Worm (Caenorhabditis elegans) whole organism, L2 larva: ENCODE measurements around the gene T21E8.6.

Experiments
- C34F6.9 ChIP-seq: fragments of 150-350 bp; optimal IDR thresholded peaks from 2 replicates; lab custom pipeline; 2014; ENCODE audit warnings: missing biosample characterization, missing genetic modification characterization
- F13H6.1 ChIP-seq: sonication (generic microtip); optimal IDR thresholded peaks from 2 replicates; lab custom pipeline; 2016; ENCODE audit warnings: missing genetic modification characterization, missing compliant biosample characterization
- R02D3.7 ChIP-seq: fragments of 150-350 bp; optimal IDR thresholded peaks from 2 replicates; lab custom pipeline; 2014; ENCODE audit warnings: missing biosample characterization, missing genetic modification characterization
- Y55F3AM.14 ChIP-seq: fragments of 200-800 bp; sonication (Bioruptor generic); optimal IDR thresholded peaks from 2 replicates; lab custom pipeline; 2018; ENCODE audit warnings: mild to moderate bottlenecking, missing genetic modification characterization, missing compliant biosample characterization
- aly-2 ChIP-seq: fragments of 150-350 bp; optimal IDR thresholded peaks from 2 replicates; lab custom pipeline; 2014; ENCODE audit warnings: missing biosample characterization, missing genetic modification characterization
- ama-1 ChIP-seq: fragments of 150-350 bp; optimal IDR thresholded peaks from 2 replicates; lab custom pipeline; 2018; ENCODE audit warnings: inconsistent platforms
- blmp-1 ChIP-seq: sonication (generic microtip); optimal IDR thresholded peaks from 2 replicates; lab custom pipeline; 2017; ENCODE audit warnings: missing genetic modification characterization, mild to moderate bottlenecking, missing compliant biosample characterization, antibody characterized with exemption, moderate library complexity; ENCODE audit not compliant: insufficient read depth
- ceh-82 ChIP-seq: fragments of 150-350 bp; optimal IDR thresholded peaks from 2 replicates; lab custom pipeline; 2014; ENCODE audit warnings: missing biosample characterization, missing genetic modification characterization
- dmd-4 ChIP-seq: sonication (generic microtip); optimal IDR thresholded peaks from 2 replicates; lab custom pipeline; 2017; ENCODE audit warnings: missing biosample characterization, missing genetic modification characterization
- elt-1 ChIP-seq: fragments of 150-350 bp; optimal IDR thresholded peaks from 2 replicates; lab custom pipeline; 2014; ENCODE audit warnings: missing biosample characterization, missing genetic modification characterization
- elt-3 ChIP-seq: sonication (generic microtip); optimal IDR thresholded peaks from 2 replicates; lab custom pipeline; 2017; ENCODE audit warnings: missing biosample characterization, missing genetic modification characterization
- fos-1 ChIP-seq: fragments of 150-350 bp; optimal IDR thresholded peaks from 2 replicates; lab custom pipeline; 2014; ENCODE audit warnings: missing biosample characterization, missing genetic modification characterization
- gmeb-1 ChIP-seq: fragments of 150-350 bp; optimal IDR thresholded peaks from 2 replicates; lab custom pipeline; 2014; ENCODE audit warnings: missing biosample characterization, missing genetic modification characterization
- lin-11 ChIP-seq: fragments of 150-350 bp; sonication (generic microtip); optimal IDR thresholded peaks from 2 replicates; lab custom pipeline; 2014; ENCODE audit warnings: missing biosample characterization, missing genetic modification characterization, inconsistent platforms, mixed read lengths
- lin-13 ChIP-seq: fragments of 150-350 bp; optimal IDR thresholded peaks from 2 replicates; lab custom pipeline; 2014; ENCODE audit warnings: missing biosample characterization, missing genetic modification reagents, missing genetic modification characterization
- lin-39 ChIP-seq: fragments of 150-350 bp; optimal IDR thresholded peaks from 2 replicates; lab custom pipeline; 2014; ENCODE audit warnings: missing biosample characterization, missing genetic modification reagents, missing genetic modification characterization
- lsy-2 ChIP-seq, 2 experiments: fragments of 150-350 bp in 1 of 2; sonication (generic microtip) in 1 of 2; optimal IDR thresholded peaks; 2 replicates each; lab custom pipeline; 2014 to 2017; ENCODE audit warnings: missing biosample characterization in 2 of 2, missing genetic modification characterization in 2 of 2
- mab-5 ChIP-seq: fragments of 150-350 bp; optimal IDR thresholded peaks from 2 replicates; lab custom pipeline; 2014; ENCODE audit warnings: missing biosample characterization, missing genetic modification characterization
- mbf-1 ChIP-seq: sonication (generic microtip); optimal IDR thresholded peaks from 2 replicates; lab custom pipeline; 2017; ENCODE audit warnings: missing biosample characterization, missing genetic modification characterization
- mdl-1 ChIP-seq, 2 experiments: fragments of 150-350 bp in 1 of 2; sonication (generic microtip) in 1 of 2; optimal IDR thresholded peaks; 2 replicates each; lab custom pipeline; 2017; ENCODE audit warnings: missing biosample characterization in 2 of 2, missing genetic modification characterization in 2 of 2
- nhr-10 ChIP-seq: sonication (generic microtip); optimal IDR thresholded peaks from 2 replicates; lab custom pipeline; 2017; ENCODE audit warnings: missing biosample characterization, missing genetic modification characterization
- nhr-12 ChIP-seq: fragments of 150-350 bp; optimal IDR thresholded peaks from 2 replicates; lab custom pipeline; 2014; ENCODE audit warnings: missing biosample characterization, missing genetic modification characterization
- nhr-21 ChIP-seq: fragments of 150-350 bp; optimal IDR thresholded peaks from 2 replicates; lab custom pipeline; 2014; ENCODE audit warnings: missing biosample characterization, missing genetic modification characterization
- nhr-25 ChIP-seq: fragments of 150-350 bp; sonication (generic microtip); optimal IDR thresholded peaks from 3 replicates; lab custom pipeline; 2014; ENCODE audit warnings: missing biosample characterization, missing genetic modification characterization
- nhr-6 ChIP-seq: fragments of 150-350 bp; optimal IDR thresholded peaks from 2 replicates; lab custom pipeline; 2014; ENCODE audit warnings: missing biosample characterization, missing genetic modification characterization
- nhr-77 ChIP-seq: fragments of 150-350 bp; optimal IDR thresholded peaks from 2 replicates; lab custom pipeline; 2014; ENCODE audit warnings: missing biosample characterization, missing genetic modification characterization
- peb-1 ChIP-seq: fragments of 150-350 bp; optimal IDR thresholded peaks from 2 replicates; lab custom pipeline; 2014; ENCODE audit warnings: missing biosample characterization, missing genetic modification characterization
- sem-4 ChIP-seq: fragments of 150-350 bp; optimal IDR thresholded peaks from 2 replicates; lab custom pipeline; 2014; ENCODE audit warnings: missing biosample characterization, missing genetic modification reagents, missing genetic modification characterization
- skn-1 ChIP-seq: sonication (generic microtip); optimal IDR thresholded peaks from 2 replicates; lab custom pipeline; 2017; ENCODE audit warnings: missing biosample characterization, missing genetic modification characterization
- sma-3 ChIP-seq: sonication (generic microtip); optimal IDR thresholded peaks from 2 replicates; lab custom pipeline; 2016; ENCODE audit warnings: missing genetic modification reagents, missing genetic modification characterization, missing compliant biosample characterization
- sma-9 ChIP-seq, 2 experiments: fragments of 150-350 bp in 1 of 2; sonication (generic microtip) in 1 of 2; optimal IDR thresholded peaks; 2 replicates each; lab custom pipeline; 2014 to 2016; ENCODE audit warnings: missing genetic modification characterization in 2 of 2, mild to moderate bottlenecking in 1 of 2, missing biosample characterization in 1 of 2, missing compliant biosample characterization in 1 of 2, missing genetic modification reagents in 1 of 2, moderate library complexity in 1 of 2
- snpc-4 ChIP-seq: fragments of 150-350 bp; optimal IDR thresholded peaks from 2 replicates; lab custom pipeline; 2014; ENCODE audit warnings: missing biosample characterization, missing genetic modification characterization
- unc-39 ChIP-seq: fragments of 150-350 bp; optimal IDR thresholded peaks from 2 replicates; lab custom pipeline; 2014; ENCODE audit warnings: missing biosample characterization, missing genetic modification characterization
- zag-1 ChIP-seq: fragments of 150-350 bp; optimal IDR thresholded peaks from 2 replicates; lab custom pipeline; 2014; ENCODE audit warnings: missing biosample characterization, missing genetic modification characterization
- ztf-11 ChIP-seq: sonication (generic microtip); optimal IDR thresholded peaks from 2 replicates; lab custom pipeline; 2017; ENCODE audit warnings: missing biosample characterization, missing genetic modification characterization
- ztf-4 ChIP-seq: fragments of 150-350 bp; optimal IDR thresholded peaks from 2 replicates; lab custom pipeline; 2014; ENCODE audit warnings: missing biosample characterization, missing genetic modification characterization

Gene T21E8.6

DNA sequence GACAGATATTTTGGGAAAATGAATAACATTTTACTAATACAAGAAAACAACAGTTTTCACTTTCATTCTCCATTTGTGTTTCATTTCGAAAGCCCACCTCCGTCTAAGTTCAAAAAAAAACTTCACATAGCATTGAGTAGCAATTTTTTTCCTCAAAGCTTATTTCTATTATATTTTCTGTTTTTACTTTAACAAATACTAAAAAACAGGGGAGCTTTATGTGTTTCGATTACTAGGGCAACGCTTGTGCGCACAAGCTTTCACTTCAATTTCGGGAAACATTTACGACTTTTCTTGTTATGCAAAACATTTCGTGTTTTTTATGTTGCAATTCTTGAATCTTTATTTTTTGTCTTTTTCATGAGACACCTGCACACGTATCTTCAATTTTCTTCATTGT lies 3.8 kb downstream of the T21E8.6 start, which contains the start of gene T21E8.5:
Gene T21E8.5, plus strand, starts transcription at position 301 of the 400 bp plus-strand sequence.
- TF ChIP-seq C34F6.9 (no peak), snpc-4 (tag; lab: Kevin White, UChicago) (no peak), sem-4 (tag; lab: Kevin White, UChicago) (no peak), sma-3 (no peak), aly-2 (tag; lab: Kevin White, UChicago) (no peak), unc-39 (tag; lab: Kevin White, UChicago) (no peak), ama-1 (lab: Kevin White, UChicago) (no peak), nhr-21 (tag; lab: Kevin White, UChicago) (no peak), ztf-4 (tag; lab: Kevin White, UChicago) (no peak), lsy-2 (tag; optimal IDR thresholded peaks at IDR 0.05; lab: Kevin White, UChicago) (no peak), sma-9 (GFP tag; optimal IDR thresholded peaks at IDR 0.05; lab: Kevin White, UChicago) (no peak), sma-9 (tag; optimal IDR thresholded peaks at IDR 0.05; lab: Kevin White, UChicago) (no peak), nhr-25 (tag; lab: Kevin White, UChicago) (no peak), nhr-77 (tag; lab: Kevin White, UChicago) (no peak), blmp-1 (tag; lab: Kevin White, UChicago) (no peak), gmeb-1 (no peak), nhr-6 (tag; lab: Kevin White, UChicago) (no peak), lin-39 (tag; lab: Kevin White, UChicago) (no peak), fos-1 (tag; lab: Kevin White, UChicago) (no peak)

DNA sequence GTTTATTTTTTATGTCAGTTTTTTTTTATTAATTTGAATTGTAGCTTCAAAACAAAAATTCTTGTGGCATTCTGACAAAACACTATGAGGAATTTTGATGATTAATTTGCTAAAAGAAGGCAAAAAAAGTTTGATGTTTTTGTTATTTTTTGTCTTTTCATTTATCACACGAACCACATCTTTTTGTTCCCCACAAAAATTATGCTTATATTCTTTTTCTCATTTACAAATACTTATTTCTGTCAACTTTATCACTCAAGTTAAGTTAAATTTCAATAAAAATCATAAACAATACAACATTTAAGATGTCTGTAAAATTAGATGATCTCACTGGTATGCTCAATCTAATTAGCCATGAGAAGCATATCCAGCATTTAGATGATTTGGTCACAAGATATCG lies 6.1 kb downstream of the T21E8.6 start, which contains the start of gene F47B10.6:
Gene F47B10.6, plus strand, starts transcription at position 301 of the 400 bp plus-strand sequence.
- TF ChIP-seq skn-1 (tag; lab: Kevin White, UChicago) = no peak
- TF ChIP-seq elt-1 = no peak
- TF ChIP-seq mbf-1 (tag; lab: Kevin White, UChicago) = no peak
- no peak for TF ChIP-seq mab-5 (tag; lab: Kevin White, UChicago)
- TF ChIP-seq sma-9 (GFP tag; optimal IDR thresholded peaks at IDR 0.05; lab: Kevin White, UChicago) = no peak
- no peak for TF ChIP-seq sma-9 (tag; optimal IDR thresholded peaks at IDR 0.05; lab: Kevin White, UChicago)
- no peak for TF ChIP-seq aly-2 (tag; lab: Kevin White, UChicago)
- TF ChIP-seq nhr-21 (tag; lab: Kevin White, UChicago) = no peak
- TF ChIP-seq zag-1 (tag; lab: Kevin White, UChicago) = no peak
- no peak for TF ChIP-seq ceh-82 (tag; lab: Kevin White, UChicago)
- no peak for TF ChIP-seq gmeb-1
- no peak for TF ChIP-seq unc-39 (tag; lab: Kevin White, UChicago)
- no peak for TF ChIP-seq Y55F3AM.14 (GFP tag; lab: Kevin White, UChicago)
- no peak for TF ChIP-seq lin-39 (tag; lab: Kevin White, UChicago)
- TF ChIP-seq nhr-6 (tag; lab: Kevin White, UChicago) = no peak
- TF ChIP-seq nhr-12 (tag; lab: Kevin White, UChicago) = no peak
- TF ChIP-seq fos-1 (tag; lab: Kevin White, UChicago) = no peak
- no peak for TF ChIP-seq sem-4 (tag; lab: Kevin White, UChicago)
- no peak for TF ChIP-seq mdl-1 (tag; optimal IDR thresholded peaks at IDR 0.05; lab: Kevin White, UChicago)
- TF ChIP-seq, all 48 proteins: peak for 0

DNA sequence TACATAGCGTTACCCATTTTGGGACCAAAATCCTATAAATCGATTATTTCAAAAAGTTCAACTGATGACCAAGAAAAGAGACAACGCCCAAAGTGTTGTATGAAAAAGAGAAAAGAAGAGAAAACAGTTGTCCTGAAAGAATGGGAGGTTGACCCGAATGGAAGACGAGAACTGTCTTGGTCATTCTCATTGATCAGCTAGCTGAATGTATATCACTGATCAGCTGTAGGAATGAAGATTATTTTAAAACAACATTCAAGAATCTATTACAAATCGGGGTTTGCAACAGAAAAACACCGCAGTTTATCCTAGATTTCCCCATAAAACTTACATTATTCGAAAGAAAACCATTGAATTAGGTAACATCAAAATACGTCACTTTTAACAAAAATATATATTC lies 8.4 kb downstream of the T21E8.6 start, which contains the start of gene F47B10.5:
Gene F47B10.5, minus strand, starts transcription at position 101 of the 400 bp plus-strand sequence.
- TF ChIP-seq lin-11 = no peak

DNA sequence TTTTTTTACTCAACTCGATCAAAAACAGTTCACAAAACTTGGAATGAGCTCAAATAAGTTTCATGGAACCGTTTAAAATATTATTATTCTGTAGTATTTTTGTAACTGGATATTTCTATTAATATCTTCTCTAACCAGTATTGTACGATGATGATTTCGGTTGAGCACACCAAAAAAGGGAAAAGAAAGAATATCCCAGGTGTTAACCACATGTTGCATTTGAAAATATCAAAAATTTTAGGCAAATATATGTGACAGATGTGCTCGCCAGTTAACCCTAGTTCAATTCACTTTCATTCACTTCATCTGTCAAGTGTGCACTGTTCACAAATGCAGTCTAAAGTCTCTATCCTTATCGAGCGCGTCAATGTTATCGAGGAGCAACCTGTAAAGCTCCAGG lies 8.9 kb downstream of the T21E8.6 start, which contains the start of gene F47B10.4:
Gene F47B10.4, plus strand, starts transcription at position 301 of the 400 bp plus-strand sequence.
- no peak for TF ChIP-seq nhr-10 (tag; lab: Kevin White, UChicago)
- no peak for TF ChIP-seq skn-1 (tag; lab: Kevin White, UChicago)
- TF ChIP-seq elt-3 (tag; lab: Kevin White, UChicago) = no peak
- no peak for TF ChIP-seq ceh-82 (tag; lab: Kevin White, UChicago)
- TF ChIP-seq R02D3.7 (tag; lab: Kevin White, UChicago) = no peak
- TF ChIP-seq mbf-1 (tag; lab: Kevin White, UChicago) = no peak
- TF ChIP-seq F13H6.1 (tag; lab: Kevin White, UChicago) = no peak
- no peak for TF ChIP-seq nhr-25 (tag; lab: Kevin White, UChicago)
- no peak for TF ChIP-seq ztf-11 (tag; lab: Kevin White, UChicago)

DNA sequence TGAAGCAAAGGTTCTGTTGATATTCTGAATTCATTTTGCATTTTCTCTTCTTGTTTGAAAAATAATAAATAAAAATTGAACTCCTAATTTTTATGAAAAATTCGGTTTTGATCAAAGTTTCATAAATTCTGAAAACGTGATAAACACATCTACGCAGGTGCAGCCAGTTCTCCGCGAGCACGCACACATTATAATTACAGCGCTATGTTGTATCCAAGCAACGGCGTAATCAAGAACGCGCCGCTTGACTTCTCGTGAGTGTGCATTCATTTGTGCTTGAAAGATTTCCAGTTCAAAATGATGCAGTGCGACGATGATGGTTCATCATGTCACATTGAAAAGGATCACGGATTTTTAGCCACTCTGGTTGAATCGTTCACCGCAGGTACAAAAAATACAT lies 9.8 kb downstream of the T21E8.6 start, which contains the start of gene F47B10.3:
Gene F47B10.3, plus strand, starts transcription at position 301 of the 400 bp plus-strand sequence.
- TF ChIP-seq sma-3 (no peak), ceh-82 (tag; lab: Kevin White, UChicago) (no peak), nhr-12 (tag; lab: Kevin White, UChicago) (no peak), lin-13 (GFP tag; lab: Kevin White, UChicago) (no peak), sma-9 (GFP tag; optimal IDR thresholded peaks at IDR 0.05; lab: Kevin White, UChicago) (no peak), sma-9 (tag; optimal IDR thresholded peaks at IDR 0.05; lab: Kevin White, UChicago) (no peak), dmd-4 (no peak), lsy-2 (tag; optimal IDR thresholded peaks at IDR 0.05; lab: Kevin White, UChicago) (no peak), nhr-10 (tag; lab: Kevin White, UChicago) (no peak), peb-1 (tag; lab: Kevin White, UChicago) (no peak), F13H6.1 (tag; lab: Kevin White, UChicago) (no peak), ztf-11 (tag; lab: Kevin White, UChicago) (no peak), sem-4 (tag; lab: Kevin White, UChicago) (no peak), nhr-6 (tag; lab: Kevin White, UChicago) (no peak)
- TF ChIP-seq, all 48 proteins: peak for 0
